Worm (Caenorhabditis elegans) whole organism, L2 larva: Measurements from ENCODE around the gene C03C10.2.

Experiments used
- R02D3.7 ChIP-seq: fragments of 150-350 bp; optimal IDR thresholded peaks from 2 replicates; lab custom pipeline; 2014; ENCODE audit warnings: missing biosample characterization, missing genetic modification characterization
- ama-1 ChIP-seq: fragments of 150-350 bp; optimal IDR thresholded peaks from 2 replicates; lab custom pipeline; 2018; ENCODE audit warnings: inconsistent platforms
- elt-3 ChIP-seq: sonication (generic microtip); optimal IDR thresholded peaks from 2 replicates; lab custom pipeline; 2017; ENCODE audit warnings: missing biosample characterization, missing genetic modification characterization
- lin-13 ChIP-seq: fragments of 150-350 bp; optimal IDR thresholded peaks from 2 replicates; lab custom pipeline; 2014; ENCODE audit warnings: missing biosample characterization, missing genetic modification reagents, missing genetic modification characterization
- lin-39 ChIP-seq: fragments of 150-350 bp; optimal IDR thresholded peaks from 2 replicates; lab custom pipeline; 2014; ENCODE audit warnings: missing biosample characterization, missing genetic modification reagents, missing genetic modification characterization
- mab-5 ChIP-seq: fragments of 150-350 bp; optimal IDR thresholded peaks from 2 replicates; lab custom pipeline; 2014; ENCODE audit warnings: missing biosample characterization, missing genetic modification characterization
- sem-4 ChIP-seq: fragments of 150-350 bp; optimal IDR thresholded peaks from 2 replicates; lab custom pipeline; 2014; ENCODE audit warnings: missing biosample characterization, missing genetic modification reagents, missing genetic modification characterization
- zag-1 ChIP-seq: fragments of 150-350 bp; optimal IDR thresholded peaks from 2 replicates; lab custom pipeline; 2014; ENCODE audit warnings: missing biosample characterization, missing genetic modification characterization

ce11 chrIII:4106611-4107010 is 15.7 kb downstream of the C03C10.2 start:
- TF ChIP-seq mab-5 (no peak), elt-3 (tag; lab: Kevin White, UChicago) (no peak), ama-1 (lab: Kevin White, UChicago) (no peak), R02D3.7 (tag; lab: Kevin White, UChicago) (no peak), zag-1 (tag; lab: Kevin White, UChicago) (no peak), lin-39 (tag; lab: Kevin White, UChicago) (no peak), sem-4 (tag; lab: Kevin White, UChicago) (no peak), lin-13 (GFP tag; lab: Kevin White, UChicago) (no peak)
